Fruit fly (Drosophila melanogaster): Measurements from ENCODE around the gene Drsl5.

The Drsl5 gene

dm6 chr3L:3338882-3339590, 22.5 kb downstream of the Drsl5 start:
- TF ChIP-seq Sin3A (optimal IDR thresholded peaks at IDR 0.05), result no peak
- no peak for TF ChIP-seq ttk (optimal IDR thresholded peaks at IDR 0.05)
- TF ChIP-seq psq (optimal IDR thresholded peaks at IDR 0.05), result no peak
- TF ChIP-seq Myc (optimal IDR thresholded peaks at IDR 0.05), result no peak
- no peak for TF ChIP-seq h (optimal IDR thresholded peaks at IDR 0.05)
- no peak for TF ChIP-seq insv (optimal IDR thresholded peaks at IDR 0.05)

- TF ChIP-seq Myc (optimal IDR thresholded peaks at IDR 0.05), result no peak
- TF ChIP-seq psq (optimal IDR thresholded peaks at IDR 0.05), result no peak
- TF ChIP-seq insv (optimal IDR thresholded peaks at IDR 0.05), result no peak
Observed at dm6 chr3L:3339695-3340226, 23.2 kb downstream of the Drsl5 start.

dm6 chr3L:3342307-3342940, 25.8 kb downstream of the Drsl5 start:
- TF ChIP-seq psq (optimal IDR thresholded peaks at IDR 0.05) (no peak), ttk (optimal IDR thresholded peaks at IDR 0.05) (no peak), insv (optimal IDR thresholded peaks at IDR 0.05) (no peak), Sin3A (optimal IDR thresholded peaks at IDR 0.05) (no peak), h (optimal IDR thresholded peaks at IDR 0.05) (no peak), Myc (optimal IDR thresholded peaks at IDR 0.05) (no peak)

dm6 chr3L:3343260-3343659, 26.7 kb downstream of the Drsl5 start:
- TF ChIP-seq psq (optimal IDR thresholded peaks at IDR 0.05) (no peak), ttk (optimal IDR thresholded peaks at IDR 0.05) (no peak)

- TF ChIP-seq ttk (optimal IDR thresholded peaks at IDR 0.05) (no peak), Sin3A (optimal IDR thresholded peaks at IDR 0.05) (no peak), Myc (optimal IDR thresholded peaks at IDR 0.05) (no peak), h (optimal IDR thresholded peaks at IDR 0.05) (no peak), psq (optimal IDR thresholded peaks at IDR 0.05) (no peak), insv (optimal IDR thresholded peaks at IDR 0.05) (no peak)
Observed at dm6 chr3L:3344528-3344927, 27.9 kb downstream of the Drsl5 start.

dm6 chr3L:3346294-3346693, 29.7 kb downstream of the Drsl5 start:
- TF ChIP-seq Sin3A (optimal IDR thresholded peaks at IDR 0.05) (no peak), psq (optimal IDR thresholded peaks at IDR 0.05) (no peak), insv (optimal IDR thresholded peaks at IDR 0.05) (no peak), ttk (optimal IDR thresholded peaks at IDR 0.05) (no peak), Myc (optimal IDR thresholded peaks at IDR 0.05) (no peak), h (optimal IDR thresholded peaks at IDR 0.05) (no peak)

dm6 chr3L:3348956-3349824, 32.6 kb downstream of the Drsl5 start:
- no peak for TF ChIP-seq h (optimal IDR thresholded peaks at IDR 0.05)
- TF ChIP-seq psq (optimal IDR thresholded peaks at IDR 0.05), result no peak
- TF ChIP-seq ttk (optimal IDR thresholded peaks at IDR 0.05), result no peak
- TF ChIP-seq Sin3A (optimal IDR thresholded peaks at IDR 0.05), result no peak
- TF ChIP-seq insv (optimal IDR thresholded peaks at IDR 0.05), result no peak
- TF ChIP-seq Myc (optimal IDR thresholded peaks at IDR 0.05), result no peak

- TF ChIP-seq Sin3A (optimal IDR thresholded peaks at IDR 0.05) (no peak), insv (optimal IDR thresholded peaks at IDR 0.05) (no peak)
Observed at dm6 chr3L:3349825-3350123, 33.2 kb downstream of the Drsl5 start.

dm6 chr3L:3350572-3351343, 34.2 kb downstream of the Drsl5 start:
- no peak for TF ChIP-seq psq (optimal IDR thresholded peaks at IDR 0.05)
- no peak for TF ChIP-seq h (optimal IDR thresholded peaks at IDR 0.05)
- TF ChIP-seq ttk (optimal IDR thresholded peaks at IDR 0.05), result no peak
- no peak for TF ChIP-seq Sin3A (optimal IDR thresholded peaks at IDR 0.05)
- TF ChIP-seq insv (optimal IDR thresholded peaks at IDR 0.05), result no peak
- no peak for TF ChIP-seq Myc (optimal IDR thresholded peaks at IDR 0.05)

- no peak for TF ChIP-seq Sin3A (optimal IDR thresholded peaks at IDR 0.05)
- TF ChIP-seq psq (optimal IDR thresholded peaks at IDR 0.05), result no peak
- TF ChIP-seq ttk (optimal IDR thresholded peaks at IDR 0.05), result no peak
- no peak for TF ChIP-seq insv (optimal IDR thresholded peaks at IDR 0.05)
- no peak for TF ChIP-seq Myc (optimal IDR thresholded peaks at IDR 0.05)
- no peak for TF ChIP-seq h (optimal IDR thresholded peaks at IDR 0.05)
Observed at dm6 chr3L:3351814-3352359, 35.3 kb downstream of the Drsl5 start.

dm6 chr3L:3352516-3352915, 35.9 kb downstream of the Drsl5 start:
- TF ChIP-seq insv (optimal IDR thresholded peaks at IDR 0.05) (no peak), h (optimal IDR thresholded peaks at IDR 0.05) (no peak), Myc (optimal IDR thresholded peaks at IDR 0.05) (no peak), psq (optimal IDR thresholded peaks at IDR 0.05) (no peak), ttk (optimal IDR thresholded peaks at IDR 0.05) (no peak), Sin3A (optimal IDR thresholded peaks at IDR 0.05) (no peak)
